Worm (Caenorhabditis elegans) whole organism, L2 larva: ENCODE results near the gene vab-9.

ENCODE experiments used
- R02D3.7 ChIP-seq: fragments of 150-350 bp; optimal IDR thresholded peaks from 2 replicates; lab custom pipeline; 2014; ENCODE audit warnings: missing biosample characterization, missing genetic modification characterization
- alr-1 ChIP-seq: fragments of 150-350 bp; optimal IDR thresholded peaks from 2 replicates; lab custom pipeline; 2014; ENCODE audit warnings: missing biosample characterization, missing genetic modification characterization
- ceh-82 ChIP-seq: fragments of 150-350 bp; optimal IDR thresholded peaks from 2 replicates; lab custom pipeline; 2014; ENCODE audit warnings: missing biosample characterization, missing genetic modification characterization
- egl-27 ChIP-seq: sonication (generic microtip); optimal IDR thresholded peaks from 3 replicates; lab custom pipeline; 2017; ENCODE audit warnings: missing biosample characterization, missing genetic modification reagents, missing genetic modification characterization
- elt-3 ChIP-seq: sonication (generic microtip); optimal IDR thresholded peaks from 2 replicates; lab custom pipeline; 2017; ENCODE audit warnings: missing biosample characterization, missing genetic modification characterization
- fos-1 ChIP-seq: fragments of 150-350 bp; optimal IDR thresholded peaks from 2 replicates; lab custom pipeline; 2014; ENCODE audit warnings: missing biosample characterization, missing genetic modification characterization
- nhr-129 ChIP-seq: fragments of 150-350 bp; optimal IDR thresholded peaks from 2 replicates; lab custom pipeline; 2014; ENCODE audit warnings: missing biosample characterization, missing genetic modification characterization
- nhr-237 ChIP-seq: fragments of 150-350 bp; optimal IDR thresholded peaks from 2 replicates; lab custom pipeline; 2014; ENCODE audit warnings: missing biosample characterization, missing genetic modification characterization
- nhr-25 ChIP-seq: fragments of 150-350 bp; sonication (generic microtip); optimal IDR thresholded peaks from 3 replicates; lab custom pipeline; 2014; ENCODE audit warnings: missing biosample characterization, missing genetic modification characterization
- snpc-4 ChIP-seq: fragments of 150-350 bp; optimal IDR thresholded peaks from 2 replicates; lab custom pipeline; 2014; ENCODE audit warnings: missing biosample characterization, missing genetic modification characterization
- unc-39 ChIP-seq: fragments of 150-350 bp; optimal IDR thresholded peaks from 2 replicates; lab custom pipeline; 2014; ENCODE audit warnings: missing biosample characterization, missing genetic modification characterization
- unc-62 ChIP-seq: fragments of 150-350 bp; optimal IDR thresholded peaks from 2 replicates; lab custom pipeline; 2014; ENCODE audit warnings: missing biosample characterization, missing genetic modification reagents, missing genetic modification characterization
- ztf-11 ChIP-seq: sonication (generic microtip); optimal IDR thresholded peaks from 2 replicates; lab custom pipeline; 2017; ENCODE audit warnings: missing biosample characterization, missing genetic modification characterization
- ztf-4 ChIP-seq: fragments of 150-350 bp; optimal IDR thresholded peaks from 2 replicates; lab custom pipeline; 2014; ENCODE audit warnings: missing biosample characterization, missing genetic modification characterization

DNA sequence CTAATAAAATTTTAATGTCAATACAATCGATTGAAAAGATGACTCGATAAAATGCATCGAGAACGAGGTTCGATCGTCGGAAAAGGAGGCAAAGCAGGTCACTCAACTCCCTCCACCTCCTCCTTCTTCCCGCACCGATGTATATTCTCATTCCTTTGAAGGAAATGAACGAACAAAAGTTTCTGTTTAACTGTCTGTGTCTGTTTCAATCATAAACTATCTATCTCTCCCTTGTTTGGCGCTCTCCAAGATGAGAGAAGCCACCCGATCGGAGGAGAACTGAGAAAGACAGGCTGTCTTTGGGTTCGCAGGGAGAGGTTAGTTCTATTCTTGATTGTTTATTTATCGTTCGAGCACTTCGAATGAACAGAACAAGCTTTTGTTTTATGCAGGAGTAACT lies 3.6 kb upstream of the vab-9 start, which contains the start of gene D2085.7:
- no peak for TF ChIP-seq unc-39 (tag; lab: Kevin White, UChicago)
- TF ChIP-seq ceh-82 (tag; lab: Kevin White, UChicago), result no peak
- TF ChIP-seq nhr-129, result no peak
- no peak for TF ChIP-seq alr-1 (tag; lab: Kevin White, UChicago)
- TF ChIP-seq elt-3 (tag; lab: Kevin White, UChicago), result no peak
- no peak for TF ChIP-seq nhr-237 (tag; lab: Kevin White, UChicago)
- TF ChIP-seq ztf-11 (tag; lab: Kevin White, UChicago), result no peak
- no peak for TF ChIP-seq nhr-25 (tag; lab: Kevin White, UChicago)
- TF ChIP-seq egl-27 (tag; lab: Kevin White, UChicago), result no peak
- TF ChIP-seq unc-62 (GFP tag; lab: Kevin White, UChicago), result no peak
- no peak for TF ChIP-seq ztf-4
- TF ChIP-seq R02D3.7 (tag; lab: Kevin White, UChicago), result no peak
- no peak for TF ChIP-seq snpc-4 (tag; lab: Kevin White, UChicago)
- peak; percentile 63 for TF ChIP-seq fos-1
